Fruit fly (Drosophila melanogaster) whole organism, prepupa: Measurements from ENCODE around the gene Snoo.

Experiments used
- CG10669 ChIP-seq: fragments of 200-800 bp; sonication (Bioruptor generic); optimal IDR thresholded peaks from 3 replicates; lab custom pipeline; 2018; ENCODE audit warnings: missing biosample characterization, mild to moderate bottlenecking, missing genetic modification characterization, moderate library complexity
- Hr39 ChIP-seq: fragments of 200-800 bp; sonication (Bioruptor generic); optimal IDR thresholded peaks from 2 replicates; lab custom pipeline; 2016; ENCODE audit warnings: missing biosample characterization, missing genetic modification characterization
- Sox14 ChIP-seq: fragments of 200-800 bp; sonication (Bioruptor generic); optimal IDR thresholded peaks from 3 replicates; lab custom pipeline; 2016; ENCODE audit warnings: missing biosample characterization, missing genetic modification characterization
- eg ChIP-seq: fragments of 200-800 bp; sonication (Bioruptor generic); IDR thresholded peaks from 3 replicates; pipeline ENCODE4 v1.3.6; 2022; ENCODE audit warnings: missing biosample characterization, missing genetic modification characterization

DNA sequence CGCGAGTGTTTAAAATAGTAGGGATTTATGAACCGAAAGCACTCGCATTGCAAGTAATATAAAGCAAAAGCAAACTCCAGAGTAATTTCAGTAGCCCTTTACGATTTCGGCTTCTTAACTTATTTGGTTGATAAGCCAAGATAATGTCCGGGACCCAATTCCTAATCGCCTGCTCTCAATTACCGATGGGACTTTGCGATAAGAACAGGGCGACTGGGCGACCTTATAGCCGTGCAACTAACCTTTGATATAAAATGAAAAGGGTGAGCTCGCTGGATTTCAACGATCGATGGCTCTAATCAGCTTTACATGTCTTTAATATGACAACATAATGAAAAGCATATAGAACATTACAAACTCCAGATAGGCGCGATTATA is 14.1 kb upstream of the Snoo start, which contains the start of gene CG7227:
- TF ChIP-seq Sox14 (GFP tag; lab: Kevin White, UChicago) (no peak), CG10669 (no peak), eg (GFP tag; lab: Robert Waterston, UW) (no peak), Hr39 (GFP tag; lab: Kevin White, UChicago) (no peak)
